Worm (Caenorhabditis elegans): Measurements from ENCODE around the gene F09C6.16.
"Not testable (repeated sequence)": the region's sequence is repeated elsewhere in the genome, so short reads cannot be mapped to it uniquely, and the experiment has no call there.

DNA sequence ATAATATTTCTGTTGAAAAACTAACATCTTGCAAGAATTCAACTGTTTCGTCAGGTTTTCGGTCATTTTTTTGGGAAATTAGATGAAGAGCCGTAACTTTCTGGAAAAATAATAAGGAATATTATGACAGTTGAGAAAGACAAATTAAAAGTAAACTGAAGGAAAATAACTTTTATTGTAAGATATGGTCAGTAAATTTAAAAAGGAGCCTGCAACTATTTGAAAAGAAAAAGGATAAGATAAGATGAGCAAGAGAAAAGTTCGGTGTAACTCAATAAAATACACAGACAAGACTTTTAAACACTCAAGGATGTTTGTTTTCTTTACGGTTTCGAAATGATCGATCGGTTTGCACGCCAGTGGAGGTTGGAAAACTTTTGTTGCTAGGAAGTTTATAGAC is 39.8 kb upstream of the F09C6.16 start, which contains the start of gene fbxa-111:
- not testable (repeated sequence) for TF ChIP-seq nhr-11, sdc-2 (tag; optimal IDR thresholded peaks at IDR 0.05)
